Worm (Caenorhabditis elegans): ENCODE data around the gene C15H11.11.

The C15H11.11 gene

DNA sequence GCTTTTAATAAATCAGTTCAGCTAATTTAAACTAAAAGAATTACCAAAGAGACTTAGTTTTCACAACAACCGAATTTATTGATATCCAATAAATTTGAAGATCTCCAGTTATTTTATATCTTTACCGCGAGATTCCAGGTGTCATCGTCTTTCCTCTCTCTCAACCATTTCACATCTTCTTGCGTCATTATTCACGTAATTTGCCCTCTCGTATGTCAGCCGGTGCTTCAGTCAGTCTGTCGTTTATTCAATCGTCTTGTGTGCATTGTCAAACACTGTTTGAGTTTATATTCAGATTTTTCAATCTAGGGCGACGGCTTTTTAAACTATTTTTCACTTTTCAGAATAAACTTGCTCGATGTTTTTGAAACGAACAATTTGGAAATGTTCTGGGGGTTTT is 22.1 kb downstream of the C15H11.11 start:
- TF ChIP-seq crh-2 (tag; optimal IDR thresholded peaks at IDR 0.05) (no peak), snpc-4 (tag; optimal IDR thresholded peaks at IDR 0.05) (no peak), nhr-12 (tag; optimal IDR thresholded peaks at IDR 0.05) (no peak), nhr-6 (tag; optimal IDR thresholded peaks at IDR 0.05) (no peak), lin-39 (tag; optimal IDR thresholded peaks at IDR 0.05) (no peak), nhr-11 (tag; optimal IDR thresholded peaks at IDR 0.05) (no peak), aly-2 (tag; optimal IDR thresholded peaks at IDR 0.05) (no peak), ZK546.5 (tag; optimal IDR thresholded peaks at IDR 0.05) (no peak), nhr-23 (tag; optimal IDR thresholded peaks at IDR 0.05) (no peak), blmp-1 (tag; optimal IDR thresholded peaks at IDR 0.05; ENCODE audit: insufficient read depth) (no peak), Y55F3AM.14 (GFP tag; optimal IDR thresholded peaks at IDR 0.05) (no peak), alr-1 (tag; optimal IDR thresholded peaks at IDR 0.05) (no peak)

- no peak for TF ChIP-seq ztf-11 (tag; optimal IDR thresholded peaks at IDR 0.05)
- TF ChIP-seq skn-1 (tag; optimal IDR thresholded peaks at IDR 0.05), result no peak
- no peak for TF ChIP-seq R02D3.7 (tag; optimal IDR thresholded peaks at IDR 0.05)
- no peak for TF ChIP-seq egl-27 (tag; optimal IDR thresholded peaks at IDR 0.05)
- TF ChIP-seq sma-9 (GFP tag; optimal IDR thresholded peaks at IDR 0.05), result no peak
- TF ChIP-seq sma-9 (tag; optimal IDR thresholded peaks at IDR 0.05), result no peak
- no peak for TF ChIP-seq nhr-12 (tag; optimal IDR thresholded peaks at IDR 0.05)
- TF ChIP-seq ztf-1 (GFP tag; conservative IDR thresholded peaks at IDR 0.05), result no peak
- no peak for TF ChIP-seq gmeb-1 (tag; optimal IDR thresholded peaks at IDR 0.05)
- no peak for TF ChIP-seq ceh-16 (tag; optimal IDR thresholded peaks at IDR 0.05)
- no peak for TF ChIP-seq snpc-4 (tag; optimal IDR thresholded peaks at IDR 0.05)
- TF ChIP-seq mbf-1 (tag; optimal IDR thresholded peaks at IDR 0.05), result no peak
- no peak for TF ChIP-seq C34F6.9 (tag; optimal IDR thresholded peaks at IDR 0.05)
- no peak for TF ChIP-seq lin-11 (tag; optimal IDR thresholded peaks at IDR 0.05)
- TF ChIP-seq elt-1 (tag; optimal IDR thresholded peaks at IDR 0.05), result no peak
- no peak for TF ChIP-seq ceh-82 (tag; optimal IDR thresholded peaks at IDR 0.05)
Observed at ce11 chrV:14438099-14438739, 22.9 kb downstream of the C15H11.11 start.

ce11 chrV:14439236-14439635 is 23.9 kb downstream of the C15H11.11 start:
- TF ChIP-seq sem-4 (tag; optimal IDR thresholded peaks at IDR 0.05) (no peak), elt-3 (tag; optimal IDR thresholded peaks at IDR 0.05) (no peak), sma-3 (GFP tag; optimal IDR thresholded peaks at IDR 0.05) (no peak), fos-1 (tag; optimal IDR thresholded peaks at IDR 0.05) (no peak), ceh-16 (tag; optimal IDR thresholded peaks at IDR 0.05) (no peak), gmeb-1 (tag; optimal IDR thresholded peaks at IDR 0.05) (no peak), nhr-129 (tag; optimal IDR thresholded peaks at IDR 0.05) (no peak), nhr-10 (tag; optimal IDR thresholded peaks at IDR 0.05) (no peak), nhr-6 (tag; optimal IDR thresholded peaks at IDR 0.05) (no peak), nhr-25 (tag; optimal IDR thresholded peaks at IDR 0.05) (no peak), ama-1 (optimal IDR thresholded peaks at IDR 0.05) (no peak), lin-11 (tag; optimal IDR thresholded peaks at IDR 0.05) (no peak), blmp-1 (tag; optimal IDR thresholded peaks at IDR 0.05; ENCODE audit: insufficient read depth) (no peak)

DNA sequence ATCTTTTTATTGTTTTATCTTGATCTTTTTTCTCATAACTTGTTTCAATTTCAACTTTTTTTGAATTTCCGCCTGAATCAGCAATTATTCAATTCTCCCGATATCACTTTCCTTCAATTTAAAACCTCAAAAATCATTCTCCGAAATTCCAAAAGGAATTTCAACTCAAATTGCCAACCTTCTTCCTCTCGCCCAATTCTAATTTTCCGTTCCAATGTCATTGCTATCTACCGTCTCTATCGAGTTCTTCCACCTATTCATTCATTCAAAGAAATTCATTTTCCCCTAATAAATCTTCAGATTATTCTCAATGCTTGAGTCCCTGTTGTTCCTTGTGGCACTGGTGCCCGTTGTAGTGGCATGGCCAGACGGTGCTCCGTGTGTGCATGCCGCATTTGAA is 25.5 kb downstream of the C15H11.11 start, which contains the start of gene F23B12.4:
Gene F23B12.4, plus strand, starts transcription at position 301 of the 400 bp plus-strand sequence.
- no peak for TF ChIP-seq unc-39 (tag; optimal IDR thresholded peaks at IDR 0.05)
- no peak for TF ChIP-seq mdl-1 (tag; optimal IDR thresholded peaks at IDR 0.05)
- TF ChIP-seq nhr-12 (tag; optimal IDR thresholded peaks at IDR 0.05), result no peak
- TF ChIP-seq C34F6.9 (tag; optimal IDR thresholded peaks at IDR 0.05), result no peak

ce11 chrV:14446453-14446852 is 31.2 kb downstream of the C15H11.11 start:
- TF ChIP-seq nhr-6 (tag; optimal IDR thresholded peaks at IDR 0.05) (no peak), ama-1 (optimal IDR thresholded peaks at IDR 0.05) (no peak), nhr-12 (tag; optimal IDR thresholded peaks at IDR 0.05) (no peak), blmp-1 (tag; optimal IDR thresholded peaks at IDR 0.05; ENCODE audit: insufficient read depth) (no peak), ztf-1 (GFP tag; conservative IDR thresholded peaks at IDR 0.05) (no peak), C34F6.9 (tag; optimal IDR thresholded peaks at IDR 0.05) (no peak), gmeb-1 (tag; optimal IDR thresholded peaks at IDR 0.05) (no peak), lin-11 (tag; optimal IDR thresholded peaks at IDR 0.05) (no peak), ZK546.5 (tag; optimal IDR thresholded peaks at IDR 0.05) (no peak)

All from whole organism, L2 larva.